Fruit fly (Drosophila melanogaster) whole organism, embryonic: Measurements from ENCODE around the gene CG43880.
A peak's percentile ranks its signal among the peaks of the same experiment; 100 is the strongest.

ENCODE experiments used
- ATbp ChIP-seq: fragments of 200-800 bp; sonication (Bioruptor generic); optimal IDR thresholded peaks from 2 replicates; lab custom pipeline; 2017; ENCODE audit warnings: missing biosample characterization, mild to moderate bottlenecking, missing genetic modification characterization, missing genetic modification reagents
- Antp ChIP-seq: fragments of 200-800 bp; sonication (Bioruptor generic); optimal IDR thresholded peaks from 3 replicates; lab custom pipeline; 2016; ENCODE audit warnings: missing biosample characterization, missing genetic modification characterization
- B-H2 ChIP-seq: fragments of 200-800 bp; sonication (Bioruptor generic); optimal IDR thresholded peaks from 2 replicates; lab custom pipeline; 2018; ENCODE audit warnings: missing biosample characterization, mild to moderate bottlenecking, missing genetic modification characterization
- Blimp-1 ChIP-seq: fragments of 200-800 bp; sonication (Bioruptor generic); optimal IDR thresholded peaks from 3 replicates; lab custom pipeline; 2018; ENCODE audit warnings: missing biosample characterization, missing genetic modification characterization, mild to moderate bottlenecking, moderate library complexity, missing genetic modification reagents
- CG10209 ChIP-seq: fragments of 200-800 bp; sonication (Bioruptor generic); optimal IDR thresholded peaks from 3 replicates; lab custom pipeline; 2017; ENCODE audit warnings: missing biosample characterization, mild to moderate bottlenecking, missing genetic modification characterization, missing genetic modification reagents
- CG13296 ChIP-seq: fragments of 200-800 bp; sonication (Bioruptor generic); optimal IDR thresholded peaks from 3 replicates; lab custom pipeline; 2018; ENCODE audit warnings: missing biosample characterization, mild to moderate bottlenecking, missing genetic modification characterization
- CG14710 ChIP-seq: fragments of 200-800 bp; sonication (Bioruptor generic); optimal IDR thresholded peaks from 3 replicates; lab custom pipeline; 2019; ENCODE audit warnings: missing biosample characterization, mild to moderate bottlenecking, missing genetic modification characterization, moderate library complexity
- CG15269 ChIP-seq: fragments of 200-800 bp; sonication (Bioruptor generic); optimal IDR thresholded peaks from 2 replicates; lab custom pipeline; 2018; ENCODE audit warnings: missing biosample characterization, mild to moderate bottlenecking, missing genetic modification characterization, moderate library complexity
- CG1529 ChIP-seq: fragments of 200-800 bp; sonication (Bioruptor generic); optimal IDR thresholded peaks from 3 replicates; lab custom pipeline; 2018; ENCODE audit warnings: missing biosample characterization, missing genetic modification characterization
- CG15696 ChIP-seq: fragments of 200-800 bp; sonication (Bioruptor generic); optimal IDR thresholded peaks from 2 replicates; lab custom pipeline; 2019; ENCODE audit warnings: missing biosample characterization, mild to moderate bottlenecking, missing genetic modification characterization, moderate library complexity
- CG1602 ChIP-seq: fragments of 200-800 bp; sonication (Bioruptor generic); optimal IDR thresholded peaks from 3 replicates; lab custom pipeline; 2016; ENCODE audit warnings: missing biosample characterization, missing genetic modification characterization
- CG16863 ChIP-seq: fragments of 200-800 bp; sonication (Bioruptor generic); optimal IDR thresholded peaks from 3 replicates; lab custom pipeline; 2016; ENCODE audit warnings: missing biosample characterization, missing genetic modification characterization
- CG17568 ChIP-seq: fragments of 200-800 bp; sonication (Bioruptor generic); optimal IDR thresholded peaks from 2 replicates; lab custom pipeline; 2018; ENCODE audit warnings: missing biosample characterization, mild to moderate bottlenecking, missing genetic modification characterization, moderate library complexity
- CG2202 ChIP-seq: fragments of 200-800 bp; sonication (Bioruptor generic); optimal IDR thresholded peaks from 2 replicates; lab custom pipeline; 2018; ENCODE audit warnings: missing biosample characterization, mild to moderate bottlenecking, missing genetic modification characterization
- CG2678 ChIP-seq: fragments of 200-800 bp; sonication (Bioruptor generic); optimal IDR thresholded peaks from 3 replicates; lab custom pipeline; 2019; ENCODE audit warnings: missing biosample characterization, mild to moderate bottlenecking, missing genetic modification characterization, moderate library complexity
- CG33213 ChIP-seq: fragments of 200-800 bp; sonication (Bioruptor generic); optimal IDR thresholded peaks from 3 replicates; lab custom pipeline; 2016; ENCODE audit warnings: missing biosample characterization, missing genetic modification characterization
- CG34376 ChIP-seq: fragments of 200-800 bp; sonication (Bioruptor generic); optimal IDR thresholded peaks from 2 replicates; lab custom pipeline; 2018; ENCODE audit warnings: missing biosample characterization, mild to moderate bottlenecking, missing genetic modification characterization
- CG6813 ChIP-seq: fragments of 200-800 bp; sonication (Bioruptor generic); optimal IDR thresholded peaks from 2 replicates; lab custom pipeline; 2017; ENCODE audit warnings: missing biosample characterization, missing genetic modification characterization, mild to moderate bottlenecking, moderate library complexity, missing genetic modification reagents
- CG7372 ChIP-seq: fragments of 200-800 bp; sonication (Bioruptor generic); IDR thresholded peaks from 2 replicates; pipeline ENCODE4 v1.3.6; 2022; ENCODE audit warnings: missing biosample characterization, missing genetic modification characterization
- CG8290 ChIP-seq, 3 experiments: fragments of 200-800 bp; sonication (Bioruptor generic); optimal IDR thresholded peaks; 2 replicates each; lab custom pipeline; 2016 to 2019; ENCODE audit warnings: missing biosample characterization in 3 of 3, missing genetic modification characterization in 3 of 3, mild to moderate bottlenecking in 2 of 3, moderate library complexity in 1 of 3
- CG9727 ChIP-seq: fragments of 200-800 bp; sonication (Bioruptor generic); optimal IDR thresholded peaks from 3 replicates; lab custom pipeline; 2017; ENCODE audit warnings: missing biosample characterization, mild to moderate bottlenecking, missing genetic modification characterization
- CTCF ChIP-seq: fragments of 200-800 bp; sonication (Bioruptor generic); optimal IDR thresholded peaks from 2 replicates; lab custom pipeline; 2017; ENCODE audit warnings: missing biosample characterization, mild to moderate bottlenecking, missing genetic modification characterization, moderate library complexity
- Elba2 ChIP-seq: fragments of 200-800 bp; sonication (Bioruptor generic); optimal IDR thresholded peaks from 3 replicates; lab custom pipeline; 2016; ENCODE audit warnings: missing biosample characterization, missing genetic modification characterization
- Lim3 ChIP-seq: fragments of 200-800 bp; sonication (Bioruptor generic); IDR thresholded peaks from 2 replicates; pipeline ENCODE4 v1.3.6; 2022; ENCODE audit warnings: missing biosample characterization, missing genetic modification characterization
- Med ChIP-seq: fragments of 200-800 bp; sonication (Bioruptor generic); peaks from one replicate; lab custom pipeline; 2016; ENCODE audit warnings: missing biosample characterization, missing genetic modification characterization, mild to moderate bottlenecking, inconsistent platforms, moderate library complexity
- Mes4 ChIP-seq: fragments of 200-800 bp; sonication (Bioruptor generic); optimal IDR thresholded peaks from 2 replicates; lab custom pipeline; 2016; ENCODE audit warnings: missing biosample characterization, missing genetic modification characterization
- Nf-YC ChIP-seq: fragments of 200-800 bp; optimal IDR thresholded peaks from 3 replicates; lab custom pipeline; 2019; ENCODE audit warnings: missing biosample characterization, mild to moderate bottlenecking, missing genetic modification characterization, moderate library complexity
- NfI ChIP-seq: fragments of 200-800 bp; sonication (Bioruptor generic); optimal IDR thresholded peaks from 3 replicates; lab custom pipeline; 2018; ENCODE audit warnings: missing biosample characterization, mild to moderate bottlenecking, missing genetic modification characterization, moderate library complexity
- Side ChIP-seq: fragments of 200-800 bp; sonication (Bioruptor generic); optimal IDR thresholded peaks from 2 replicates; lab custom pipeline; 2016; ENCODE audit warnings: missing biosample characterization, missing genetic modification characterization
- Sox100B ChIP-seq: fragments of 200-800 bp; sonication (Bioruptor generic); optimal IDR thresholded peaks from 3 replicates; lab custom pipeline; 2018; ENCODE audit warnings: missing biosample characterization, mild to moderate bottlenecking, missing genetic modification characterization
- bab2 ChIP-seq: fragments of 200-800 bp; sonication (Bioruptor generic); optimal IDR thresholded peaks from 2 replicates; lab custom pipeline; 2016; ENCODE audit warnings: missing biosample characterization, missing genetic modification characterization
- ci ChIP-seq: fragments of 200-800 bp; sonication (Bioruptor generic); IDR thresholded peaks from 3 replicates; pipeline ENCODE4 v1.3.6; 2022; ENCODE audit warnings: missing biosample characterization, missing genetic modification characterization
- dmrt11E ChIP-seq: fragments of 200-800 bp; sonication (Bioruptor generic); optimal IDR thresholded peaks from 3 replicates; lab custom pipeline; 2018; ENCODE audit warnings: missing biosample characterization, mild to moderate bottlenecking, missing genetic modification characterization, moderate library complexity
- fd3F ChIP-seq: fragments of 200-800 bp; sonication (Bioruptor generic); optimal IDR thresholded peaks from 2 replicates; lab custom pipeline; 2018; ENCODE audit warnings: missing biosample characterization, mild to moderate bottlenecking, missing genetic modification characterization, moderate library complexity
- fd64A ChIP-seq: fragments of 200-800 bp; sonication (Bioruptor generic); optimal IDR thresholded peaks from 3 replicates; lab custom pipeline; 2018; ENCODE audit warnings: missing biosample characterization, mild to moderate bottlenecking, missing genetic modification characterization
- gem ChIP-seq: fragments of 200-800 bp; sonication (Bioruptor generic); optimal IDR thresholded peaks from 2 replicates; lab custom pipeline; 2019; ENCODE audit warnings: missing biosample characterization, mild to moderate bottlenecking, missing genetic modification characterization, moderate library complexity
- grau ChIP-seq: fragments of 200-800 bp; optimal IDR thresholded peaks from 3 replicates; lab custom pipeline; 2019; ENCODE audit warnings: missing biosample characterization, mild to moderate bottlenecking, missing genetic modification characterization, moderate library complexity
- grn ChIP-seq: fragments of 200-800 bp; sonication (Bioruptor generic); optimal IDR thresholded peaks from 3 replicates; lab custom pipeline; 2017; ENCODE audit warnings: missing biosample characterization, missing genetic modification characterization
- lbe ChIP-seq: fragments of 200-800 bp; sonication (Bioruptor generic); optimal IDR thresholded peaks from 2 replicates; lab custom pipeline; 2016; ENCODE audit warnings: missing biosample characterization, mild to moderate bottlenecking, missing genetic modification characterization
- lov ChIP-seq, 2 experiments: fragments of 200-800 bp in 1 of 2; fragments of >200 bp in 1 of 2; sonication (Bioruptor generic) in 1 of 2; IDR thresholded peaks in 1 of 2; optimal IDR thresholded peaks in 1 of 2; 2 replicates in 1 of 2; 3 replicates in 1 of 2; pipeline versions ENCODE4 v1.3.6 to Lab custom; 2017 to 2022; ENCODE audit warnings: missing biosample characterization in 1 of 2, missing genetic modification characterization in 1 of 2
- mam ChIP-seq: fragments of 200-800 bp; sonication (Bioruptor generic); optimal IDR thresholded peaks from 3 replicates; lab custom pipeline; 2016; ENCODE audit warnings: missing biosample characterization, missing genetic modification characterization
- onecut ChIP-seq: fragments of 200-800 bp; sonication (Bioruptor generic); IDR thresholded peaks from 2 replicates; pipeline ENCODE4 v1.3.6; 2022; ENCODE audit warnings: missing biosample characterization, missing genetic modification characterization
- pfk ChIP-seq: fragments of 200-800 bp; sonication (Bioruptor generic); optimal IDR thresholded peaks from 2 replicates; lab custom pipeline; 2018; ENCODE audit warnings: missing biosample characterization, mild to moderate bottlenecking, missing genetic modification characterization, moderate library complexity
- sug ChIP-seq: fragments of 200-800 bp; optimal IDR thresholded peaks from 2 replicates; lab custom pipeline; 2019; ENCODE audit warnings: missing biosample characterization, mild to moderate bottlenecking, missing genetic modification characterization, moderate library complexity
- wor ChIP-seq: fragments of 200-800 bp; sonication (Bioruptor generic); IDR thresholded peaks from 2 replicates; pipeline ENCODE4 v1.3.6; 2022; ENCODE audit warnings: missing biosample characterization, missing genetic modification characterization
- z ChIP-seq: fragments of 200-800 bp; sonication (Bioruptor generic); IDR thresholded peaks from 3 replicates; pipeline ENCODE4 v1.3.6; 2022; ENCODE audit warnings: missing biosample characterization, missing genetic modification characterization
- zfh1 ChIP-seq: fragments of 200-800 bp; sonication (Bioruptor generic); IDR thresholded peaks from 3 replicates; pipeline ENCODE4 v1.3.6; 2022; ENCODE audit warnings: missing biosample characterization, missing genetic modification characterization

The CG43880 gene

DNA sequence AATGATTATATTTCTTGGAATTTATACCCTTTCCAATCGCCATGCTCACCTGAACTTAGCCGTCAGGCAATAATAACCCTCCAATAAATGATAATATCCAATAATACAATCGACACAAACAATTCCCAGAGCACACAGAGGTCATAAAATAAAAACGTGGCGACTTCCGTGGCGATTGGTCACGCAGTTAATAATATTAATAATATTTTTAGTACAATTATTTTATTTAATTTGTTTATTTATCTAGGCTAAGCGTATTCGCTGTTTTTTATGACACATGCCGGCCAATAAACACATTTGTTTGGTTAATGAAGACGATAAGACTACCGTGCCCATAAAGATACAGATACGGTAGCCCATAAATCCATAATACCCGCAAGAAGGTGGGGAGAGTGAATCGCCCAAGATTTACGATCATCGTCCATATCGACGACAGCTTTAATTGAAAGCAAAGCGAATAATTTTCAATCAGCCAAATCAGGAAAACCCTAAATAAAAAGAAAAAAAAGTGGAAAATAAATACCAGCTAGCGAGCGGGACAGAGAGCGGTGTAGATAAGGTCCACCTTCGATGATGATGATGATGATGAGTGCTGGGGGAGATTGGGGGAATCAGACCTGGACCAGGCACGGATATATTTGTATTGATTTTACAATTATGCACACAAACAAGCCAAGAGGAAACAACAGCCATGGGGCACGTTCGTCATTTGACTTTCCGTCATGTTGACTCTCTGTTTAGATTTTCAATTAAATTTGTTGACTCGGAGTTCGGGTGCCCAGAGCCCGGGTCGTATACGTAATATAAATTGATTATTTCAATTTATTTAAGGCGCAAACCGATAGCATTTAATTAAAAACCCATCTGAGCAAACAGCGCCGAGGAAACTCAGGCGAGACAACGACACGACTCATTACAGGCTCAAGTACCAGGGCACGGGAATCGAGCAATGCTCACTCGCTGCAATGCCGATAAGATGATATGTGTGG lies 14.9 kb upstream of the CG43880 start (continued):
- peak; percentile 45 for TF ChIP-seq CG9727 (GFP tag; lab: Kevin White, UChicago)
- no peak for TF ChIP-seq Antp (GFP tag; lab: Kevin White, UChicago)
- TF ChIP-seq CG7372 (GFP tag; lab: Robert Waterston, UW): peak; percentile 40; the same call in 1 of the 2 replicates
- TF ChIP-seq grau: peak; percentile 13
- no peak for TF ChIP-seq fd3F (GFP tag; lab: Kevin White, UChicago)
- no peak for TF ChIP-seq mam
- peak; percentile 32 for TF ChIP-seq CG10209 (GFP tag; lab: Kevin White, UChicago)
- TF ChIP-seq lov (optimal IDR thresholded peaks at IDR 0.05; lab: Kevin White, UChicago): no peak
- TF ChIP-seq lov (GFP tag; IDR thresholded peaks at IDR 0.05; lab: Robert Waterston, UW): peak; percentile 48; the same call in 1 of the 3 replicates
- TF ChIP-seq CTCF (GFP tag; lab: Kevin White, UChicago): peak; percentile 20
- no peak for TF ChIP-seq Elba2 (GFP tag; lab: Kevin White, UChicago)
- peak; percentile 19 for TF ChIP-seq CG17568 (GFP tag; lab: Kevin White, UChicago)
- TF ChIP-seq CG33213 (GFP tag; lab: Kevin White, UChicago): peak; percentile 24
- peak; percentile 30 for TF ChIP-seq Blimp-1 (GFP tag; lab: Kevin White, UChicago)
- 0 out of 3 replicates have a peak, but pooled peaks have one; percentile 40 for TF ChIP-seq z (GFP tag; lab: Robert Waterston, UW)
- no peak for TF ChIP-seq CG8290 (GFP tag; optimal IDR thresholded peaks at IDR 0.05; lab: Kevin White, UChicago)
- peak; percentile 40 to 44 for TF ChIP-seq CG8290 (tag; optimal IDR thresholded peaks at IDR 0.05; lab: Kevin White, UChicago)
- peak; percentile 27 for TF ChIP-seq Mes4 (GFP tag; lab: Kevin White, UChicago)
- TF ChIP-seq NfI (GFP tag; lab: Kevin White, UChicago): no peak
- TF ChIP-seq CG34376 (GFP tag; lab: Kevin White, UChicago): peak; percentile 88
- peak; percentile 75 for TF ChIP-seq sug (tag; lab: Kevin White, UChicago)
- peak; percentile 36 for TF ChIP-seq dmrt11E (tag; lab: Kevin White, UChicago)
- TF ChIP-seq CG15696 (tag; lab: Kevin White, UChicago): peak; percentile 46
- peak; percentile 18 for TF ChIP-seq fd64A (GFP tag; lab: Kevin White, UChicago)
- TF ChIP-seq CG14710: peak; percentile 4
- TF ChIP-seq B-H2: peak; percentile 53
- 0 out of 3 replicates have a peak, but pooled peaks have one; percentile 22 for TF ChIP-seq ci (GFP tag; lab: Robert Waterston, UW)
- peak; percentile 45 for TF ChIP-seq CG15269 (tag; lab: Kevin White, UChicago)
- TF ChIP-seq grn: peak; percentile 44
- TF ChIP-seq pfk (GFP tag; lab: Kevin White, UChicago): peak; percentile 37
- TF ChIP-seq CG6813 (GFP tag; lab: Kevin White, UChicago): peak; percentile 4
- TF ChIP-seq lbe (GFP tag; lab: Kevin White, UChicago): peak; percentile 25
- TF ChIP-seq zfh1 (GFP tag; lab: Robert Waterston, UW): peak; percentile 52; the same call in 2 of the 3 replicates
- peak; percentile 72; the same call in 1 of the 2 replicates for TF ChIP-seq Lim3
- peak; percentile 31 for TF ChIP-seq Sox100B (GFP tag; lab: Kevin White, UChicago)
- TF ChIP-seq bab2: no peak
- no peak for TF ChIP-seq CG1602 (GFP tag; lab: Kevin White, UChicago)
- TF ChIP-seq gem (tag; lab: Kevin White, UChicago): peak; percentile 5
- TF ChIP-seq CG1529: peak; percentile 24
- no peak for TF ChIP-seq wor
- peak; percentile 28 for TF ChIP-seq Side (GFP tag; lab: Kevin White, UChicago)
- TF ChIP-seq Med: peak; percentile 76
- peak; percentile 33 for TF ChIP-seq Nf-YC (tag; lab: Kevin White, UChicago)
- peak; percentile 49 for TF ChIP-seq ATbp (GFP tag; lab: Kevin White, UChicago)
- peak; percentile 11 for TF ChIP-seq CG13296
- TF ChIP-seq CG16863: peak; percentile 7
- peak; percentile 63 for TF ChIP-seq CG2202 (tag; lab: Kevin White, UChicago)
- peak; percentile 66 for TF ChIP-seq CG2678 (tag; lab: Kevin White, UChicago)
- TF ChIP-seq onecut (GFP tag; lab: Robert Waterston, UW): peak; percentile 16; the same call in 1 of the 2 replicates
